Fruit fly (Drosophila melanogaster) Kc167 (cell line): ENCODE data around the gene CG10947.

ENCODE experiments used
- Myc ChIP-seq: fragments of >200 bp; optimal IDR thresholded peaks from 2 replicates; lab custom pipeline; 2017; ENCODE audit warnings: missing external identifiers
- h ChIP-seq: fragments of >200 bp; optimal IDR thresholded peaks from 3 replicates; lab custom pipeline; 2018; ENCODE audit warnings: missing external identifiers
- psq ChIP-seq: fragments of >200 bp; optimal IDR thresholded peaks from 2 replicates; lab custom pipeline; 2017; ENCODE audit warnings: missing external identifiers
- ttk ChIP-seq: sonication (Bioruptor generic); optimal IDR thresholded peaks from 2 replicates; lab custom pipeline; 2017; ENCODE audit warnings: missing external identifiers

DNA sequence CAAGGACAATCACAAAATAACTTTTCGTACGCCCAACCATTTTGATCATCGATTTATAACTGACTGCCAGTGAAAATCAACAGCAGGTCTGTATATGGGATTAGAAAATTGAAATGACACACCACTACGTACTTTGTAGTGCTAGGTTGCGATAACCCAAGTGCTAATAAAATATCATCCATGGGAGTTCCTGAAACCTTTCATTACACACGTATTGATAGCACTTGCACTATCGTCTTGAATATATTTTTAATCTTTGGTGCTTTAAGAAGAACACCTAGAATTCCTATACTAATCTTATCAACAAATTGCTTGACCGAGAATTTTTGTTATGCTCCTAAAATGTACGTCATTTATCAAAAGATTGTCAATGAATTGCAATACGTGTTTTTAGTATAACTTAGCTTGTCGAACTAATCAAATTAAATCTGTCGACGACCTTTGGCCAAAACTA lies 40.5 kb downstream of the CG10947 start, which contains the start of gene Ugt37A1:
- TF ChIP-seq ttk (lab: Kevin White, UChicago): no peak
- TF ChIP-seq Myc (lab: Kevin White, UChicago): no peak
- TF ChIP-seq psq (lab: Kevin White, UChicago): no peak
- TF ChIP-seq h (lab: Kevin White, UChicago): no peak
